Fruit fly (Drosophila melanogaster): Measurements from ENCODE around the gene E5.

The E5 gene

DNA sequence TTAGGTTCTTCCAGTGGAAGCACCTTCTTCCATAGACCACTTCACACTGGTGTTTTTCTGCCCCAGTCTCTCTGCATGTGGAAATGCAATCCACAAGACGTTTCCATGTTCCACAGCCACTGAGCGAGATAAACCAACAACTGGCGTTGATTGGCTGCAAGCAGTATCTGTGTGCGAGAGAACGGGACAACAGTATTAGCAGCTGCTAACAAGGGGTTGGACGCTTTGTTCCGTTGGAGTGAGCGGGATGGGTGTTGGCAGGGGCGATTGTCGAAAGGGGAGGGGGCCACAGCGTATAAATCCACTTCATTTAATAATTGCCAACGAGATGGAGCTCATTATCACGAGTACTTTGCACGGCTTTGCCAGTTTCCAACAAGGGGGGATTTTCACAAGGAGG, 2.4 kb upstream of the E5 start:
- TF ChIP-seq Oaz (GFP tag; IDR thresholded peaks at IDR 0.05) (no peak), CG17385 (GFP tag; optimal IDR thresholded peaks at IDR 0.05) (no peak), CG33213 (GFP tag; optimal IDR thresholded peaks at IDR 0.05) (no peak), hb (GFP tag; IDR thresholded peaks at IDR 0.05; ENCODE audit: partially characterized antibody) (no peak), ken (GFP tag; IDR thresholded peaks at IDR 0.05) (no peak), jing (GFP tag; optimal IDR thresholded peaks at IDR 0.05) (peak; percentile 59), CG32532 (GFP tag; IDR thresholded peaks at IDR 0.05) (no peak), Trl (optimal IDR thresholded peaks at IDR 0.05) (peak; percentile 23 to 37), Trl (GFP tag; optimal IDR thresholded peaks at IDR 0.05) (no peak), wdn (GFP tag; IDR thresholded peaks at IDR 0.05) (no peak), CG32767 (GFP tag; IDR thresholded peaks at IDR 0.05) (peak; percentile 42; the same call in 1 of the 2 replicates), gsb-n (tag; optimal IDR thresholded peaks at IDR 0.05) (peak; percentile 4), ttk (GFP tag; IDR thresholded peaks at IDR 0.05) (peak; percentile 42; the same call in 1 of the 2 replicates), CG2889 (GFP tag; IDR thresholded peaks at IDR 0.05) (no peak), Lpt (GFP tag; optimal IDR thresholded peaks at IDR 0.05) (no peak), CG8388 (GFP tag; optimal IDR thresholded peaks at IDR 0.05) (no peak), HLHmδ (GFP tag; optimal IDR thresholded peaks at IDR 0.05) (no peak), cwo (GFP tag; optimal IDR thresholded peaks at IDR 0.05) (no peak), oc (tag; optimal IDR thresholded peaks at IDR 0.05) (peak; percentile 80), kah (GFP tag; optimal IDR thresholded peaks at IDR 0.05) (peak; percentile 41), grn (GFP tag; optimal IDR thresholded peaks at IDR 0.05) (peak; percentile 18), Nf-YC (tag; optimal IDR thresholded peaks at IDR 0.05) (peak; percentile 100), MBD-R2 (GFP tag; IDR thresholded peaks at IDR 0.05) (no peak), CG7745 (tag; optimal IDR thresholded peaks at IDR 0.05) (no peak), Doc2 (GFP tag; IDR thresholded peaks at IDR 0.05) (no peak), CG6654 (GFP tag; optimal IDR thresholded peaks at IDR 0.05) (no peak), NfI (GFP tag; optimal IDR thresholded peaks at IDR 0.05) (no peak), MTF-1 (GFP tag; optimal IDR thresholded peaks at IDR 0.05; ENCODE audit: borderline replicate concordance) (no peak), CG7556 (GFP tag; optimal IDR thresholded peaks at IDR 0.05) (no peak), Ravus (GFP tag; IDR thresholded peaks at IDR 0.05) (no peak), lbe (GFP tag; optimal IDR thresholded peaks at IDR 0.05) (no peak), CoRest (tag; optimal IDR thresholded peaks at IDR 0.05) (peak; percentile 55), ash1 (GFP tag; optimal IDR thresholded peaks at IDR 0.05) (peak; percentile 62), slbo (GFP tag; IDR thresholded peaks at IDR 0.05) (no peak), CG4328 (GFP tag; optimal IDR thresholded peaks at IDR 0.05) (no peak), CG30431 (GFP tag; optimal IDR thresholded peaks at IDR 0.05) (no peak), onecut (GFP tag; IDR thresholded peaks at IDR 0.05) (no peak), Adf1 (GFP tag; IDR thresholded peaks at IDR 0.05) (peak; percentile 25; the same call in 1 of the 2 replicates), Hmr (GFP tag; optimal IDR thresholded peaks at IDR 0.05) (no peak), lola (GFP tag; optimal IDR thresholded peaks at IDR 0.05) (no peak), unpg (GFP tag; optimal IDR thresholded peaks at IDR 0.05) (no peak), dpn (GFP tag; optimal IDR thresholded peaks at IDR 0.05) (no peak), gce (GFP tag; IDR thresholded peaks at IDR 0.05) (peak; percentile 7; the same call in 1 of the 3 replicates), Dp (GFP tag; optimal IDR thresholded peaks at IDR 0.05) (no peak), CG18599 (GFP tag; optimal IDR thresholded peaks at IDR 0.05) (no peak), CG1832 (GFP tag; optimal IDR thresholded peaks at IDR 0.05) (peak; percentile 97), Med (GFP tag) (peak; percentile 75), HmgD (GFP tag; optimal IDR thresholded peaks at IDR 0.05) (peak; percentile 28), CG8478 (optimal IDR thresholded peaks at IDR 0.05) (peak; percentile 92), E2f1 (GFP tag; IDR thresholded peaks at IDR 0.05) (no peak), hbn (GFP tag; IDR thresholded peaks at IDR 0.05; ENCODE audit: partially characterized antibody) (no peak), Nf-YB (GFP tag; optimal IDR thresholded peaks at IDR 0.05) (peak; percentile 100)

Measured in whole organism, embryonic.